Fruit fly (Drosophila melanogaster) whole organism, embryonic: ENCODE results near the gene LysRS.
A peak's percentile ranks its signal among the peaks of the same experiment; 100 is the strongest.

Source experiments
- Adf1 ChIP-seq: fragments of 200-800 bp; sonication (Bioruptor generic); IDR thresholded peaks from 2 replicates; pipeline ENCODE4 v1.3.6; 2022; ENCODE audit warnings: missing biosample characterization, missing genetic modification characterization
- Bgb ChIP-seq: fragments of 200-800 bp; sonication (Bioruptor generic); IDR thresholded peaks from 2 replicates; pipeline ENCODE4 v1.3.6; 2022; ENCODE audit warnings: missing biosample characterization, missing genetic modification characterization; ENCODE audit not compliant: partially characterized antibody
- CG10267 ChIP-seq: fragments of 200-800 bp; sonication (Bioruptor generic); optimal IDR thresholded peaks from 2 replicates; lab custom pipeline; 2018; ENCODE audit warnings: missing biosample characterization, mild to moderate bottlenecking, missing genetic modification characterization, moderate library complexity
- CG10543 ChIP-seq: fragments of 200-800 bp; sonication (Bioruptor generic); optimal IDR thresholded peaks from 3 replicates; lab custom pipeline; 2017; ENCODE audit warnings: missing biosample characterization, mild to moderate bottlenecking, missing genetic modification characterization, moderate library complexity
- CG11504 ChIP-seq: fragments of 200-800 bp; sonication (Bioruptor generic); optimal IDR thresholded peaks from 3 replicates; lab custom pipeline; 2019; ENCODE audit warnings: missing biosample characterization, mild to moderate bottlenecking, missing genetic modification characterization, moderate library complexity
- CG12236 ChIP-seq: fragments of 200-800 bp; sonication (Bioruptor generic); optimal IDR thresholded peaks from 2 replicates; lab custom pipeline; 2016; ENCODE audit warnings: missing biosample characterization, missing genetic modification characterization
- CG14014 ChIP-seq: fragments of 200-800 bp; sonication (Bioruptor generic); IDR thresholded peaks from 2 replicates; pipeline ENCODE4 v1.3.6; 2022; ENCODE audit warnings: missing biosample characterization, missing genetic modification characterization
- CG2120 ChIP-seq: fragments of 200-800 bp; sonication (Bioruptor generic); optimal IDR thresholded peaks from 3 replicates; lab custom pipeline; 2016; ENCODE audit warnings: missing biosample characterization, missing genetic modification characterization
- CG2202 ChIP-seq: fragments of 200-800 bp; sonication (Bioruptor generic); optimal IDR thresholded peaks from 2 replicates; lab custom pipeline; 2018; ENCODE audit warnings: missing biosample characterization, mild to moderate bottlenecking, missing genetic modification characterization
- CG2712 ChIP-seq: fragments of 200-800 bp; optimal IDR thresholded peaks from 3 replicates; lab custom pipeline; 2019; ENCODE audit warnings: missing biosample characterization, mild to moderate bottlenecking, missing genetic modification characterization, moderate library complexity
- CG33213 ChIP-seq: fragments of 200-800 bp; sonication (Bioruptor generic); optimal IDR thresholded peaks from 3 replicates; lab custom pipeline; 2016; ENCODE audit warnings: missing biosample characterization, missing genetic modification characterization
- CG34376 ChIP-seq: fragments of 200-800 bp; sonication (Bioruptor generic); optimal IDR thresholded peaks from 2 replicates; lab custom pipeline; 2018; ENCODE audit warnings: missing biosample characterization, mild to moderate bottlenecking, missing genetic modification characterization
- CG3726 ChIP-seq: fragments of 200-800 bp; sonication (Bioruptor generic); IDR thresholded peaks from 3 replicates; pipeline ENCODE4, ENCODE4 v1.3.6; 2022; ENCODE audit warnings: missing biosample characterization, missing genetic modification characterization
- CG42726 ChIP-seq: fragments of 200-800 bp; sonication (Bioruptor generic); IDR thresholded peaks from 2 replicates; pipeline ENCODE4 v1.3.6; 2022; ENCODE audit warnings: missing biosample characterization, missing genetic modification characterization; ENCODE audit not compliant: partially characterized antibody
- CG4424 ChIP-seq: fragments of 200-800 bp; sonication (Bioruptor generic); optimal IDR thresholded peaks from 3 replicates; lab custom pipeline; 2016; ENCODE audit warnings: missing biosample characterization, missing genetic modification characterization
- CG7963 ChIP-seq: fragments of 200-800 bp; sonication (Bioruptor generic); IDR thresholded peaks from 3 replicates; pipeline ENCODE4 v1.3.6; 2022; ENCODE audit warnings: missing biosample characterization, missing genetic modification characterization; ENCODE audit not compliant: partially characterized antibody
- CG8290 ChIP-seq, 3 experiments: fragments of 200-800 bp; sonication (Bioruptor generic); optimal IDR thresholded peaks; 2 replicates each; lab custom pipeline; 2016 to 2019; ENCODE audit warnings: missing biosample characterization in 3 of 3, missing genetic modification characterization in 3 of 3, mild to moderate bottlenecking in 2 of 3, moderate library complexity in 1 of 3
- CG9215 ChIP-seq: fragments of 200-800 bp; sonication (Bioruptor generic); IDR thresholded peaks from 2 replicates; pipeline ENCODE4 v1.3.6; 2022; ENCODE audit warnings: missing biosample characterization, missing genetic modification characterization
- Ets97D ChIP-seq: fragments of 200-800 bp; sonication (Bioruptor generic); optimal IDR thresholded peaks from 3 replicates; lab custom pipeline; 2016; ENCODE audit warnings: missing biosample characterization, missing genetic modification characterization
- GATAe ChIP-seq: fragments of 200-800 bp; sonication (Bioruptor generic); conservative IDR thresholded peaks from 2 replicates; pipeline ENCODE4 v1.3.6; 2022; ENCODE audit warnings: missing biosample characterization, missing genetic modification characterization
- Hand ChIP-seq: fragments of 200-800 bp; sonication (Bioruptor generic); optimal IDR thresholded peaks from 2 replicates; lab custom pipeline; 2017; ENCODE audit warnings: mild to moderate bottlenecking, missing biosample characterization, missing genetic modification reagents, missing genetic modification characterization
- HmgD ChIP-seq: fragments of 200-800 bp; sonication (Bioruptor generic); optimal IDR thresholded peaks from 3 replicates; lab custom pipeline; 2016; ENCODE audit warnings: missing biosample characterization, missing genetic modification characterization
- Kr ChIP-seq: fragments of 200-800 bp; sonication (Bioruptor generic); optimal IDR thresholded peaks from 2 replicates; lab custom pipeline; 2017; ENCODE audit warnings: missing biosample characterization, mild to moderate bottlenecking, missing genetic modification characterization
- Lhr ChIP-seq: fragments of 200-800 bp; sonication (Bioruptor generic); optimal IDR thresholded peaks from 3 replicates; lab custom pipeline; 2017; ENCODE audit warnings: mild to moderate bottlenecking, missing biosample characterization, missing genetic modification reagents, missing genetic modification characterization
- Meics ChIP-seq: fragments of 200-800 bp; sonication (Bioruptor generic); optimal IDR thresholded peaks from 2 replicates; lab custom pipeline; 2017; ENCODE audit warnings: missing biosample characterization, mild to moderate bottlenecking, missing genetic modification characterization
- Mrtf ChIP-seq: fragments of 200-800 bp; sonication (Bioruptor generic); IDR thresholded peaks from 3 replicates; pipeline ENCODE4 v1.3.6; 2022; ENCODE audit warnings: missing biosample characterization, missing genetic modification characterization
- NfI ChIP-seq: fragments of 200-800 bp; sonication (Bioruptor generic); optimal IDR thresholded peaks from 3 replicates; lab custom pipeline; 2018; ENCODE audit warnings: missing biosample characterization, mild to moderate bottlenecking, missing genetic modification characterization, moderate library complexity
- Pdp1 ChIP-seq, 2 experiments: fragments of 200-800 bp; sonication (Bioruptor generic); optimal IDR thresholded peaks; 3 replicates each; lab custom pipeline; 2016; ENCODE audit warnings: missing biosample characterization in 2 of 2, missing genetic modification characterization in 2 of 2, mild to moderate bottlenecking in 1 of 2, moderate library complexity in 1 of 2
- Ravus ChIP-seq: fragments of 200-800 bp; sonication (Bioruptor generic); IDR thresholded peaks from 2 replicates; pipeline ENCODE4 v1.3.6; 2022; ENCODE audit warnings: missing biosample characterization, missing genetic modification characterization
- Ssrp ChIP-seq: fragments of 200-800 bp; sonication (Bioruptor generic); optimal IDR thresholded peaks from 2 replicates; lab custom pipeline; 2018; ENCODE audit warnings: missing biosample characterization, mild to moderate bottlenecking, missing genetic modification characterization, moderate library complexity
- caup ChIP-seq: fragments of 200-800 bp; sonication (Bioruptor generic); optimal IDR thresholded peaks from 3 replicates; lab custom pipeline; 2017; ENCODE audit warnings: missing biosample characterization, mild to moderate bottlenecking, missing genetic modification characterization, moderate library complexity; ENCODE audit not compliant: severe bottlenecking
- crc ChIP-seq: fragments of 200-800 bp; sonication (Bioruptor generic); optimal IDR thresholded peaks from 2 replicates; lab custom pipeline; 2016; ENCODE audit warnings: missing biosample characterization, missing genetic modification characterization
- croc ChIP-seq: fragments of 200-800 bp; sonication (Bioruptor generic); conservative IDR thresholded peaks from 3 replicates; pipeline ENCODE4 v1.3.6; 2022; ENCODE audit warnings: missing biosample characterization, missing genetic modification characterization
- crol ChIP-seq: fragments of 200-800 bp; sonication (Bioruptor generic); IDR thresholded peaks from 2 replicates; pipeline ENCODE4 v1.3.6; 2022; ENCODE audit warnings: missing biosample characterization, missing genetic modification characterization
- cwo ChIP-seq: fragments of 200-800 bp; sonication (Bioruptor generic); optimal IDR thresholded peaks from 3 replicates; lab custom pipeline; 2017; ENCODE audit warnings: missing biosample characterization, missing genetic modification characterization, mild to moderate bottlenecking, moderate library complexity, missing genetic modification reagents
- exex ChIP-seq: fragments of 200-800 bp; sonication (Bioruptor generic); optimal IDR thresholded peaks from 4 replicates; lab custom pipeline; 2018; ENCODE audit warnings: missing biosample characterization, mild to moderate bottlenecking, missing genetic modification characterization, moderate library complexity
- fru ChIP-seq: fragments of >200 bp; optimal IDR thresholded peaks from 2 replicates; lab custom pipeline; 2017
- gro ChIP-seq: fragments of 200-800 bp; sonication (Bioruptor generic); optimal IDR thresholded peaks from 2 replicates; lab custom pipeline; 2016; ENCODE audit warnings: missing biosample characterization, missing genetic modification characterization
- ind ChIP-seq: fragments of 200-800 bp; sonication (Bioruptor generic); optimal IDR thresholded peaks from 3 replicates; lab custom pipeline; 2016; ENCODE audit warnings: missing biosample characterization, missing genetic modification characterization
- mld ChIP-seq: fragments of 200-800 bp; sonication (Bioruptor generic); IDR thresholded peaks from 3 replicates; pipeline ENCODE4 v1.3.6; 2022; ENCODE audit warnings: missing biosample characterization, missing genetic modification characterization; ENCODE audit not compliant: partially characterized antibody
- pros ChIP-seq: fragments of 200-800 bp; sonication (Bioruptor generic); optimal IDR thresholded peaks from 3 replicates; lab custom pipeline; 2019; ENCODE audit warnings: missing biosample characterization, mild to moderate bottlenecking, missing genetic modification characterization, moderate library complexity
- schlank ChIP-seq: fragments of 200-800 bp; sonication (Bioruptor generic); optimal IDR thresholded peaks from 2 replicates; lab custom pipeline; 2018; ENCODE audit warnings: missing biosample characterization, mild to moderate bottlenecking, missing genetic modification characterization
- sens ChIP-seq: fragments of 200-800 bp; sonication (Bioruptor generic); peaks from one replicate; lab custom pipeline; 2016; ENCODE audit warnings: missing biosample characterization, missing genetic modification characterization
- slp2 ChIP-seq: fragments of 200-800 bp; sonication (Bioruptor generic); optimal IDR thresholded peaks from 2 replicates; lab custom pipeline; 2016; ENCODE audit warnings: missing biosample characterization, missing genetic modification characterization
- sr ChIP-seq: fragments of 200-800 bp; sonication (Bioruptor generic); IDR thresholded peaks from 3 replicates; pipeline ENCODE4 v1.3.6; 2022; ENCODE audit warnings: missing biosample characterization, missing genetic modification characterization
- tap ChIP-seq: fragments of 200-800 bp; optimal IDR thresholded peaks from 3 replicates; lab custom pipeline; 2019; ENCODE audit warnings: missing biosample characterization, mild to moderate bottlenecking, missing genetic modification characterization, moderate library complexity
- twi ChIP-seq: fragments of 200-800 bp; optimal IDR thresholded peaks from 2 replicates; lab custom pipeline; 2019; ENCODE audit warnings: missing biosample characterization, mild to moderate bottlenecking, missing genetic modification characterization, moderate library complexity
- usp ChIP-seq: fragments of >200 bp; optimal IDR thresholded peaks from 2 replicates; lab custom pipeline; 2017; ENCODE audit warnings: missing biosample characterization, missing genetic modification characterization

LysRS gene

dm6 chrX:9599158-9600082, 9.3 kb downstream of the LysRS start (continued):
- no peak for TF ChIP-seq CG2202 (tag; lab: Kevin White, UChicago)
- TF ChIP-seq Bgb (GFP tag; lab: Robert Waterston, UW): 0 out of 2 replicates have a peak, but pooled peaks have one; percentile 8
- no peak for TF ChIP-seq HmgD
- TF ChIP-seq Mrtf (GFP tag; lab: Robert Waterston, UW): no peak
- no peak for TF ChIP-seq Lhr (GFP tag; lab: Kevin White, UChicago)
- no peak for TF ChIP-seq CG42726
- 0 out of 2 replicates have a peak, but pooled peaks have one; percentile 16 for TF ChIP-seq GATAe (GFP tag; lab: Robert Waterston, UW)
- TF ChIP-seq CG3726 (GFP tag; lab: Robert Waterston, UW): no peak
- TF ChIP-seq sens: peak; percentile 73
- TF ChIP-seq CG33213 (GFP tag; lab: Kevin White, UChicago): no peak
- TF ChIP-seq caup (GFP tag; lab: Kevin White, UChicago): no peak
- peak; percentile 75 for TF ChIP-seq sr (GFP tag; lab: Robert Waterston, UW)
- TF ChIP-seq schlank (tag; lab: Kevin White, UChicago): no peak
- no peak for TF ChIP-seq usp (GFP tag; lab: Kevin White, UChicago)
- peak; percentile 3 for TF ChIP-seq gro (GFP tag; lab: Kevin White, UChicago)
- no peak for TF ChIP-seq Meics (GFP tag; lab: Kevin White, UChicago)
- TF ChIP-seq fru (lab: Kevin White, UChicago): no peak
- no peak for TF ChIP-seq Hand
- TF ChIP-seq crol (GFP tag; lab: Robert Waterston, UW): peak; percentile 63
- TF ChIP-seq CG10267 (tag; lab: Kevin White, UChicago): no peak
- peak; percentile 32 for TF ChIP-seq CG11504 (tag; lab: Kevin White, UChicago)
- TF ChIP-seq CG10543: peak; percentile 14
- no peak for TF ChIP-seq twi (tag; lab: Kevin White, UChicago)
- no peak for TF ChIP-seq crc
- TF ChIP-seq CG34376 (GFP tag; lab: Kevin White, UChicago): peak; percentile 17
- no peak for TF ChIP-seq Ets97D (GFP tag; lab: Kevin White, UChicago)
- no peak for TF ChIP-seq mld (GFP tag; lab: Robert Waterston, UW)
- TF ChIP-seq exex: peak; percentile 63
- no peak for TF ChIP-seq CG2712
- TF ChIP-seq NfI: no peak
- TF ChIP-seq ind: no peak
- no peak for TF ChIP-seq CG14014 (GFP tag; lab: Robert Waterston, UW)
- TF ChIP-seq croc (GFP tag; lab: Robert Waterston, UW): no peak
- no peak for TF ChIP-seq CG12236 (GFP tag; lab: Kevin White, UChicago)
- TF ChIP-seq Ssrp (tag; lab: Kevin White, UChicago): no peak
- TF ChIP-seq CG4424: no peak
- TF ChIP-seq cwo (GFP tag; lab: Kevin White, UChicago): no peak
- TF ChIP-seq CG9215 (GFP tag; lab: Robert Waterston, UW): no peak
- TF ChIP-seq slp2 (GFP tag; lab: Kevin White, UChicago): no peak
- TF ChIP-seq CG2120 (GFP tag; lab: Kevin White, UChicago): no peak
- no peak for TF ChIP-seq Kr (GFP tag; lab: Kevin White, UChicago)
- TF ChIP-seq tap: no peak
- TF ChIP-seq CG8290 (GFP tag; optimal IDR thresholded peaks at IDR 0.05; lab: Kevin White, UChicago): no peak
- peak in 1 of 2 experiments; percentile 51 for TF ChIP-seq CG8290 (tag; optimal IDR thresholded peaks at IDR 0.05; lab: Kevin White, UChicago)
- peak; percentile 78; the same call in 1 of the 2 replicates for TF ChIP-seq Adf1 (GFP tag; lab: Robert Waterston, UW)
- no peak for TF ChIP-seq CG7963 (GFP tag; lab: Robert Waterston, UW)
- no peak for TF ChIP-seq pros (GFP tag; lab: Kevin White, UChicago)
- TF ChIP-seq Ravus: no peak
- TF ChIP-seq Pdp1 (GFP tag; optimal IDR thresholded peaks at IDR 0.05; lab: Kevin White, UChicago): peak in 1 of 2 experiments; percentile 81
